Fruit fly (Drosophila melanogaster) whole organism, embryonic: ENCODE measurements around the gene rtv.
A peak's percentile ranks its signal among the peaks of the same experiment; 100 is the strongest.

Experiments
- CG10267 ChIP-seq: fragments of 200-800 bp; sonication (Bioruptor generic); optimal IDR thresholded peaks from 2 replicates; lab custom pipeline; 2018; ENCODE audit warnings: missing biosample characterization, mild to moderate bottlenecking, missing genetic modification characterization, moderate library complexity
- CG10274 ChIP-seq: fragments of 200-800 bp; sonication (Bioruptor generic); optimal IDR thresholded peaks from 3 replicates; lab custom pipeline; 2017; ENCODE audit warnings: missing biosample characterization, mild to moderate bottlenecking, missing genetic modification characterization
- CG10565 ChIP-seq: fragments of 200-800 bp; sonication (Bioruptor generic); optimal IDR thresholded peaks from 3 replicates; lab custom pipeline; 2016; ENCODE audit warnings: missing biosample characterization, mild to moderate bottlenecking, missing genetic modification characterization
- CG11247 ChIP-seq: fragments of 200-800 bp; sonication (Bioruptor generic); IDR thresholded peaks from 2 replicates; pipeline ENCODE4 v1.3.6; 2022; ENCODE audit warnings: missing biosample characterization, missing genetic modification characterization
- CG12104 ChIP-seq: fragments of 200-800 bp; sonication (Bioruptor generic); optimal IDR thresholded peaks from 3 replicates; lab custom pipeline; 2016; ENCODE audit warnings: missing biosample characterization, missing genetic modification characterization
- CG12769 ChIP-seq: fragments of 200-800 bp; sonication (Bioruptor generic); optimal IDR thresholded peaks from 2 replicates; lab custom pipeline; 2019; ENCODE audit warnings: missing biosample characterization, mild to moderate bottlenecking, missing genetic modification characterization, moderate library complexity
- CG13287 ChIP-seq: fragments of 200-800 bp; sonication (Bioruptor generic); IDR thresholded peaks from 2 replicates; pipeline ENCODE4 v1.3.6; 2022; ENCODE audit warnings: missing biosample characterization, missing genetic modification characterization; ENCODE audit not compliant: partially characterized antibody
- CG34422 ChIP-seq: fragments of 200-800 bp; sonication (Bioruptor generic); IDR thresholded peaks from 3 replicates; pipeline ENCODE4 v1.3.6; 2022; ENCODE audit warnings: missing biosample characterization, missing genetic modification characterization
- CG3995 ChIP-seq: fragments of 200-800 bp; sonication (Bioruptor generic); optimal IDR thresholded peaks from 3 replicates; lab custom pipeline; 2016; ENCODE audit warnings: missing biosample characterization, missing genetic modification characterization
- CG5953 ChIP-seq: fragments of 200-800 bp; sonication (Bioruptor generic); IDR thresholded peaks from 2 replicates; pipeline ENCODE4 v1.3.6; 2022; ENCODE audit warnings: missing biosample characterization, missing genetic modification characterization
- CG6254 ChIP-seq: fragments of 200-800 bp; sonication (Bioruptor generic); optimal IDR thresholded peaks from 3 replicates; lab custom pipeline; 2017; ENCODE audit warnings: mild to moderate bottlenecking, missing biosample characterization, missing genetic modification reagents, missing genetic modification characterization
- CG6791 ChIP-seq: fragments of 200-800 bp; sonication (Bioruptor generic); IDR thresholded peaks from 3 replicates; pipeline ENCODE4 v1.3.6; 2022; ENCODE audit warnings: missing biosample characterization, missing genetic modification characterization; ENCODE audit not compliant: partially characterized antibody
- CG8478 ChIP-seq: fragments of >200 bp; optimal IDR thresholded peaks from 2 replicates; lab custom pipeline; 2018
- CG8765 ChIP-seq: fragments of 200-800 bp; sonication (Bioruptor generic); IDR thresholded peaks from 2 replicates; pipeline ENCODE4 v1.3.6; 2022; ENCODE audit warnings: missing biosample characterization, missing genetic modification characterization
- CG8924 ChIP-seq: fragments of 200-800 bp; optimal IDR thresholded peaks from 3 replicates; lab custom pipeline; 2019; ENCODE audit warnings: missing biosample characterization, mild to moderate bottlenecking, missing genetic modification characterization, moderate library complexity
- D ChIP-seq, 2 experiments: fragments of 200-800 bp in 1 of 2; fragments of >200 bp in 1 of 2; sonication (Bioruptor generic) in 1 of 2; optimal IDR thresholded peaks; 2 replicates in 1 of 2; 3 replicates in 1 of 2; lab custom pipeline; 2017; ENCODE audit warnings: mild to moderate bottlenecking in 1 of 2, missing biosample characterization in 1 of 2, missing genetic modification characterization in 1 of 2, missing genetic modification reagents in 1 of 2
- E2f2 ChIP-seq: fragments of 200-800 bp; sonication (Bioruptor generic); IDR thresholded peaks from 2 replicates; pipeline ENCODE4 v1.3.6; 2022; ENCODE audit warnings: missing biosample characterization, missing genetic modification characterization
- Elba2 ChIP-seq: fragments of 200-800 bp; sonication (Bioruptor generic); optimal IDR thresholded peaks from 3 replicates; lab custom pipeline; 2016; ENCODE audit warnings: missing biosample characterization, missing genetic modification characterization
- H15 ChIP-seq: fragments of 200-800 bp; sonication (Bioruptor generic); IDR thresholded peaks from 3 replicates; pipeline ENCODE4 v1.3.6; 2022; ENCODE audit warnings: missing biosample characterization, missing genetic modification characterization
- HmgD ChIP-seq: fragments of 200-800 bp; sonication (Bioruptor generic); optimal IDR thresholded peaks from 3 replicates; lab custom pipeline; 2016; ENCODE audit warnings: missing biosample characterization, missing genetic modification characterization
- Hmr ChIP-seq: fragments of 200-800 bp; sonication (Bioruptor generic); optimal IDR thresholded peaks from 3 replicates; lab custom pipeline; 2017; ENCODE audit warnings: mild to moderate bottlenecking, missing biosample characterization, missing genetic modification reagents, missing genetic modification characterization
- MESR4 ChIP-seq: fragments of 200-800 bp; sonication (Bioruptor generic); optimal IDR thresholded peaks from 2 replicates; lab custom pipeline; 2018; ENCODE audit warnings: missing biosample characterization, mild to moderate bottlenecking, missing genetic modification characterization, moderate library complexity
- Med ChIP-seq: fragments of 200-800 bp; sonication (Bioruptor generic); peaks from one replicate; lab custom pipeline; 2016; ENCODE audit warnings: missing biosample characterization, missing genetic modification characterization, mild to moderate bottlenecking, inconsistent platforms, moderate library complexity
- Ssrp ChIP-seq: fragments of 200-800 bp; sonication (Bioruptor generic); optimal IDR thresholded peaks from 2 replicates; lab custom pipeline; 2018; ENCODE audit warnings: missing biosample characterization, mild to moderate bottlenecking, missing genetic modification characterization, moderate library complexity
- Usf ChIP-seq: fragments of 200-800 bp; sonication (Bioruptor generic); optimal IDR thresholded peaks from 2 replicates; lab custom pipeline; 2017; ENCODE audit warnings: missing genotype, missing biosample characterization, missing genetic modification characterization
- bcd ChIP-seq: fragments of 200-800 bp; sonication (Bioruptor generic); optimal IDR thresholded peaks from 2 replicates; lab custom pipeline; 2017; ENCODE audit warnings: missing biosample characterization, mild to moderate bottlenecking, missing genetic modification characterization
- bowl ChIP-seq: fragments of 200-800 bp; sonication (Bioruptor generic); IDR thresholded peaks from 2 replicates; pipeline ENCODE4 v1.3.6; 2022; ENCODE audit warnings: missing biosample characterization, missing genetic modification characterization
- cg ChIP-seq: fragments of 200-800 bp; sonication (Bioruptor generic); optimal IDR thresholded peaks from 3 replicates; lab custom pipeline; 2019; ENCODE audit warnings: missing biosample characterization, mild to moderate bottlenecking, missing genetic modification characterization, moderate library complexity
- crol ChIP-seq: fragments of 200-800 bp; sonication (Bioruptor generic); IDR thresholded peaks from 2 replicates; pipeline ENCODE4 v1.3.6; 2022; ENCODE audit warnings: missing biosample characterization, missing genetic modification characterization
- gsb-n ChIP-seq: fragments of 200-800 bp; sonication (Bioruptor generic); optimal IDR thresholded peaks from 3 replicates; lab custom pipeline; 2018; ENCODE audit warnings: missing biosample characterization, mild to moderate bottlenecking, missing genetic modification characterization
- insv ChIP-seq, 2 experiments: fragments of 200-800 bp; sonication (Bioruptor generic); optimal IDR thresholded peaks; 3 replicates each; lab custom pipeline; 2016 to 2018; ENCODE audit warnings: missing biosample characterization in 2 of 2, missing genetic modification characterization in 2 of 2
- kah ChIP-seq: fragments of 200-800 bp; sonication (Bioruptor generic); optimal IDR thresholded peaks from 2 replicates; lab custom pipeline; 2018; ENCODE audit warnings: missing biosample characterization, mild to moderate bottlenecking, missing genetic modification characterization
- nau ChIP-seq: fragments of 200-800 bp; sonication (Bioruptor generic); optimal IDR thresholded peaks from 3 replicates; lab custom pipeline; 2017; ENCODE audit warnings: missing biosample characterization, mild to moderate bottlenecking, missing genetic modification characterization, missing genetic modification reagents
- nom ChIP-seq: fragments of 200-800 bp; sonication (Bioruptor generic); optimal IDR thresholded peaks from 2 replicates; lab custom pipeline; 2017; ENCODE audit warnings: missing biosample characterization, missing genetic modification characterization, mild to moderate bottlenecking, moderate library complexity, missing genetic modification reagents
- pb ChIP-seq: fragments of 200-800 bp; sonication (Bioruptor generic); optimal IDR thresholded peaks from 3 replicates; lab custom pipeline; 2016; ENCODE audit warnings: missing biosample characterization, missing genetic modification characterization
- pfk ChIP-seq: fragments of 200-800 bp; sonication (Bioruptor generic); optimal IDR thresholded peaks from 2 replicates; lab custom pipeline; 2018; ENCODE audit warnings: missing biosample characterization, mild to moderate bottlenecking, missing genetic modification characterization, moderate library complexity
- phol ChIP-seq: fragments of 200-800 bp; sonication (Bioruptor generic); optimal IDR thresholded peaks from 3 replicates; lab custom pipeline; 2018; ENCODE audit warnings: missing biosample characterization, mild to moderate bottlenecking, missing genetic modification characterization, moderate library complexity
- psq ChIP-seq: fragments of 200-800 bp; sonication (Bioruptor generic); optimal IDR thresholded peaks from 2 replicates; lab custom pipeline; 2017; ENCODE audit warnings: missing biosample characterization, missing genetic modification characterization
- sens ChIP-seq: fragments of 200-800 bp; sonication (Bioruptor generic); peaks from one replicate; lab custom pipeline; 2016; ENCODE audit warnings: missing biosample characterization, missing genetic modification characterization
- seq ChIP-seq: fragments of 200-800 bp; sonication (Bioruptor generic); IDR thresholded peaks from 2 replicates; pipeline ENCODE4 v1.3.6; 2022; ENCODE audit warnings: missing biosample characterization, missing genetic modification characterization
- stwl ChIP-seq: fragments of 200-800 bp; sonication (Bioruptor generic); optimal IDR thresholded peaks from 3 replicates; lab custom pipeline; 2018; ENCODE audit warnings: missing biosample characterization, mild to moderate bottlenecking, missing genetic modification characterization, moderate library complexity
- sug ChIP-seq: fragments of 200-800 bp; optimal IDR thresholded peaks from 2 replicates; lab custom pipeline; 2019; ENCODE audit warnings: missing biosample characterization, mild to moderate bottlenecking, missing genetic modification characterization, moderate library complexity
- tio ChIP-seq: fragments of 200-800 bp; sonication (Bioruptor generic); optimal IDR thresholded peaks from 2 replicates; lab custom pipeline; 2017; ENCODE audit warnings: missing biosample characterization, missing genetic modification characterization, inconsistent platforms
- tx ChIP-seq: fragments of 200-800 bp; sonication (Bioruptor generic); optimal IDR thresholded peaks from 2 replicates; lab custom pipeline; 2016; ENCODE audit warnings: missing biosample characterization, missing genetic modification characterization
- wek ChIP-seq: fragments of 200-800 bp; sonication (Bioruptor generic); optimal IDR thresholded peaks from 3 replicates; lab custom pipeline; 2018; ENCODE audit warnings: missing biosample characterization, mild to moderate bottlenecking, missing genetic modification characterization, moderate library complexity
- wor ChIP-seq: fragments of 200-800 bp; sonication (Bioruptor generic); IDR thresholded peaks from 2 replicates; pipeline ENCODE4 v1.3.6; 2022; ENCODE audit warnings: missing biosample characterization, missing genetic modification characterization

rtv gene

DNA sequence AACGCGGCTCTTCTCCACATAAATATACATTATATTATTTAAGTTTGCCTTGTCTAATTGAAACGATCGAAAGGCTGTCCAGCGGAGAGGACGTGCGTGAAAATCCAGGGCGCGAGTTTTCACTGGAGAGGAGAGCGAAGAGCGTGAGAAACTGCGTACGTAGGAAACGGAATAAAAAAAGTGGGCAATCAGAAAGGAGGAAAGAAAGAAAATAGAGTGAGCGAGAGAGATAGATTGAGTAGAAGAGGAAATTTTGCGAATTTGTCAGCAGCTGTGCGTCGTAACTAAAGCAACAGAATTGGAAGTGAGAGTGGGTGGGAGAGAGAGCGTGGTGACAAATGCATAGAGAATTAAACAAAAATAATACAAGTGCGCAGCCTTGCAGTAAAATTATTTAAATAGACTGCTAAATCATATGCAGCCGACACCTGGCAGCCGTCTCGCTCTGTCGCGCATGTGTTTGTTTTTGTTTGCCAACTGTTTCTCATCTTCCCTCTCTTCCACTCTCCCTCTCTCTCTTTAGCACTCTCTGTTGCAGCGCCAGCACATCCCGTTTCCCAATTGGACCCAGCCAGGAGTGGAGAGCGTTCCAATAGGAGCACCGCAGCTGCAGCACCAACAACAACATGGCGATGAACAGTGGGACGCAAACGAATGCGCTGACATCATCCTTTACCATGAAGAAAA lies 864 bp upstream of the rtv start (continued):
- TF ChIP-seq psq (GFP tag; lab: Kevin White, UChicago) (peak; percentile 86), nau (peak; percentile 27), CG8924 (tag; lab: Kevin White, UChicago) (no peak), bowl (GFP tag; lab: Robert Waterston, UW) (no peak), tio (GFP tag; lab: Kevin White, UChicago) (no peak), seq (GFP tag; lab: Robert Waterston, UW) (no peak; the same call in 1 of the 2 replicates), D (optimal IDR thresholded peaks at IDR 0.05; lab: Kevin White, UChicago) (peak; percentile 14), D (GFP tag; optimal IDR thresholded peaks at IDR 0.05; lab: Kevin White, UChicago) (no peak), Ssrp (tag; lab: Kevin White, UChicago) (no peak), nom (GFP tag; lab: Kevin White, UChicago) (peak; percentile 22), Usf (GFP tag; lab: Kevin White, UChicago) (no peak), phol (peak; percentile 36), CG6254 (GFP tag; lab: Kevin White, UChicago) (no peak), insv (GFP tag; optimal IDR thresholded peaks at IDR 0.05; lab: Kevin White, UChicago) (peak; percentile 93 to 97), E2f2 (GFP tag; lab: Robert Waterston, UW) (no peak), gsb-n (tag; lab: Kevin White, UChicago) (no peak), tx (GFP tag; lab: Kevin White, UChicago) (no peak), pfk (GFP tag; lab: Kevin White, UChicago) (no peak), CG6791 (GFP tag; lab: Robert Waterston, UW) (peak; percentile 31; the same call in 1 of the 3 replicates), CG34422 (GFP tag; lab: Robert Waterston, UW) (peak; percentile 45; the same call in 1 of the 3 replicates), wek (no peak), CG5953 (GFP tag; lab: Robert Waterston, UW) (no peak), CG10565 (no peak), CG3995 (GFP tag; lab: Kevin White, UChicago) (no peak), crol (GFP tag; lab: Robert Waterston, UW) (peak; percentile 27; the same call in 1 of the 2 replicates), Med (GFP tag; lab: Kevin White, UChicago) (peak; percentile 59), CG8478 (lab: Kevin White, UChicago) (peak; percentile 87), Hmr (GFP tag; lab: Kevin White, UChicago) (no peak), kah (GFP tag; lab: Kevin White, UChicago) (peak; percentile 9), CG12769 (tag; lab: Kevin White, UChicago) (peak; percentile 72), Elba2 (GFP tag; lab: Kevin White, UChicago) (peak; percentile 98)

DNA sequence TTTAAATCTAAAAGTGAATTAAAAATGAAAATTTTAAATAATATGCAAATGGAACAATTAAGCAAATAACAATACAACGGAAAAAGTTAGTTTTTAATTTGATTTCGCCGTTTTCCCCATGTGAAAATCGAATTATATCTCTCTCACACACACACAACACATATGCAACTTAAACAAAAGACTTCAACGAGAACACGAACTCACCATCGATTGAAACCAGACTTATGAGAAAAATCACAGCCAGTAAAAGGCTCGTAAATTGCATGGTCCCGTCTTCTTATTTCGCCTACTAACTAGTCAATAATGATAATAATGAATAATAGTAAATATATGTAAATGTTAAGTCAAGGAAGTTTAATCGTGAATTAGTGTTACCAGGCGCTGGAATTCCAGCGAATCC lies 377 bp downstream of the rtv start:
- peak; percentile 22 for TF ChIP-seq MESR4 (GFP tag; lab: Kevin White, UChicago)
- no peak for TF ChIP-seq CG10267 (tag; lab: Kevin White, UChicago)
- no peak for TF ChIP-seq tx (GFP tag; lab: Kevin White, UChicago)
- TF ChIP-seq CG13287 (GFP tag; lab: Robert Waterston, UW), result no peak
- no peak for TF ChIP-seq Hmr (GFP tag; lab: Kevin White, UChicago)
- no peak for TF ChIP-seq CG8765 (GFP tag; lab: Robert Waterston, UW)
- TF ChIP-seq cg (GFP tag; lab: Kevin White, UChicago), result peak; percentile 51
- TF ChIP-seq bcd (GFP tag; lab: Kevin White, UChicago), result no peak
- TF ChIP-seq CG11247 (GFP tag; lab: Robert Waterston, UW), result peak; percentile 94
- no peak for TF ChIP-seq wor (GFP tag; lab: Robert Waterston, UW)
- peak; percentile 15 for TF ChIP-seq sens (GFP tag; lab: Kevin White, UChicago)
- no peak for TF ChIP-seq HmgD (GFP tag; lab: Kevin White, UChicago)
- no peak for TF ChIP-seq pb (GFP tag; lab: Kevin White, UChicago)
- no peak for TF ChIP-seq H15
- TF ChIP-seq CG12104, result no peak
- TF ChIP-seq sug, result no peak
- TF ChIP-seq CG10274, result no peak
- no peak for TF ChIP-seq Ssrp (tag; lab: Kevin White, UChicago)
- TF ChIP-seq stwl, result no peak
